Fruit fly (Drosophila melanogaster) whole organism: ENCODE measurements around the gene Pus1.

Source experiments
- CG8478 ChIP-seq: fragments of >200 bp; optimal IDR thresholded peaks from 2 replicates; lab custom pipeline; 2018; ENCODE audit warnings: inconsistent platforms
- Dll ChIP-seq: fragments of >200 bp; optimal IDR thresholded peaks from 2 replicates; lab custom pipeline; 2017
- EcR ChIP-seq, 2 experiments: fragments of >200 bp; optimal IDR thresholded peaks; 2 replicates each; lab custom pipeline; 2017; ENCODE audit warnings: missing biosample characterization in 2 of 2, missing genetic modification characterization in 2 of 2, missing genetic modification reagents in 2 of 2
- pan ChIP-seq: fragments of >200 bp; optimal IDR thresholded peaks from 2 replicates; lab custom pipeline; 2017
- psq ChIP-seq: fragments of >200 bp; optimal IDR thresholded peaks from 2 replicates; lab custom pipeline; 2017
- usp ChIP-seq: fragments of >200 bp; optimal IDR thresholded peaks from 2 replicates; lab custom pipeline; 2017; ENCODE audit warnings: missing biosample characterization, missing genetic modification characterization, mixed read lengths

The Pus1 gene

dm6 chr3R:20567507-20568222 lies 24.8 kb downstream of the Pus1 start:
- TF ChIP-seq Dll (lab: Kevin White, UChicago): no peak
- TF ChIP-seq usp (GFP tag; lab: Kevin White, UChicago): no peak
- TF ChIP-seq CG8478: no peak
- TF ChIP-seq EcR (GFP tag; optimal IDR thresholded peaks at IDR 0.05; lab: Kevin White, UChicago): no peak
- no peak for TF ChIP-seq pan (lab: Kevin White, UChicago)
- TF ChIP-seq psq (lab: Kevin White, UChicago): no peak

dm6 chr3R:20565546-20565948 lies 26.9 kb downstream of the Pus1 start:
- TF ChIP-seq usp (GFP tag; lab: Kevin White, UChicago) (no peak), Dll (lab: Kevin White, UChicago) (peak; percentile 20)

dm6 chr3R:20563830-20564421 lies 28.5 kb downstream of the Pus1 start, which contains the start of gene CG10877:
Gene CG10877, minus strand, starts transcription at chr3R:20564067.
- no peak for TF ChIP-seq usp (GFP tag; lab: Kevin White, UChicago)
- TF ChIP-seq psq (lab: Kevin White, UChicago): no peak
- TF ChIP-seq pan (lab: Kevin White, UChicago): no peak
- no peak for TF ChIP-seq Dll (lab: Kevin White, UChicago)
- no peak for TF ChIP-seq CG8478
- TF ChIP-seq EcR (GFP tag; optimal IDR thresholded peaks at IDR 0.05; lab: Kevin White, UChicago): no peak

- TF ChIP-seq CG8478: no peak
- TF ChIP-seq psq (lab: Kevin White, UChicago): no peak
- no peak for TF ChIP-seq pan (lab: Kevin White, UChicago)
- no peak for TF ChIP-seq EcR (GFP tag; optimal IDR thresholded peaks at IDR 0.05; lab: Kevin White, UChicago)
- no peak for TF ChIP-seq usp (GFP tag; lab: Kevin White, UChicago)
- TF ChIP-seq Dll (lab: Kevin White, UChicago): no peak
Measured at dm6 chr3R:20560668-20561226, 31.7 kb downstream of the Pus1 start, which contains the start of gene CG5191. Gene CG5191, plus strand, starts transcription at chr3R:20560865.

- TF ChIP-seq EcR (GFP tag; optimal IDR thresholded peaks at IDR 0.05; lab: Kevin White, UChicago) (no peak), Dll (lab: Kevin White, UChicago) (no peak), psq (lab: Kevin White, UChicago) (no peak), CG8478 (no peak)
Measured at dm6 chr3R:20560019-20560667, 32.3 kb downstream of the Pus1 start, which contains the start of gene CG15922. Gene CG15922, minus strand, starts transcription at chr3R:20560280.

- TF ChIP-seq CG8478: no peak
- TF ChIP-seq usp (GFP tag; lab: Kevin White, UChicago): no peak
- TF ChIP-seq EcR (GFP tag; optimal IDR thresholded peaks at IDR 0.05; lab: Kevin White, UChicago): no peak
- TF ChIP-seq psq (lab: Kevin White, UChicago): no peak
- TF ChIP-seq pan (lab: Kevin White, UChicago): no peak
- no peak for TF ChIP-seq Dll (lab: Kevin White, UChicago)
Measured at dm6 chr3R:20558106-20558489, 34.4 kb downstream of the Pus1 start.

- TF ChIP-seq pan (lab: Kevin White, UChicago): no peak
- no peak for TF ChIP-seq EcR (GFP tag; optimal IDR thresholded peaks at IDR 0.05; lab: Kevin White, UChicago)
- TF ChIP-seq psq (lab: Kevin White, UChicago): no peak
- TF ChIP-seq CG8478: no peak
- no peak for TF ChIP-seq usp (GFP tag; lab: Kevin White, UChicago)
- TF ChIP-seq Dll (lab: Kevin White, UChicago): no peak
Measured at dm6 chr3R:20557415-20558105, 34.9 kb downstream of the Pus1 start, which contains the start of the genes DPCoAC and CG5180. Gene DPCoAC, minus strand, starts transcription at chr3R:20557667. Gene CG5180, plus strand, starts transcription at chr3R:20557930.

- TF ChIP-seq usp (GFP tag; lab: Kevin White, UChicago): no peak
- no peak for TF ChIP-seq psq (lab: Kevin White, UChicago)
- no peak for TF ChIP-seq CG8478
- no peak for TF ChIP-seq EcR (GFP tag; optimal IDR thresholded peaks at IDR 0.05; lab: Kevin White, UChicago)
- no peak for TF ChIP-seq pan (lab: Kevin White, UChicago)
- no peak for TF ChIP-seq Dll (lab: Kevin White, UChicago)
Measured at dm6 chr3R:20557114-20557414, 35.4 kb downstream of the Pus1 start.

- TF ChIP-seq EcR (GFP tag; optimal IDR thresholded peaks at IDR 0.05; lab: Kevin White, UChicago): no peak
- TF ChIP-seq CG8478: no peak
Measured at dm6 chr3R:20556281-20557113, 36.0 kb downstream of the Pus1 start.

- TF ChIP-seq Dll (lab: Kevin White, UChicago) (peak; percentile 47), pan (lab: Kevin White, UChicago) (no peak), EcR (GFP tag; optimal IDR thresholded peaks at IDR 0.05; lab: Kevin White, UChicago) (no peak)
Measured at dm6 chr3R:20555720-20556280, 36.7 kb downstream of the Pus1 start.
